Worm (Caenorhabditis elegans) whole organism, L4 larva: Measurements from ENCODE around the gene srsx-28.
A peak's percentile ranks its signal among the peaks of the same experiment; 100 is the strongest.

Experiments used
- F26F4.8 ChIP-seq: fragments of 200-800 bp; sonication (Bioruptor generic); conservative IDR thresholded peaks from 2 replicates; pipeline ENCODE4 v1.3.6; 2022; ENCODE audit warnings: missing genetic modification characterization, missing compliant biosample characterization
- F37D6.2 ChIP-seq: sonication (generic microtip); optimal IDR thresholded peaks from 2 replicates; lab custom pipeline; 2016; ENCODE audit warnings: mild to moderate bottlenecking, missing genetic modification characterization, missing compliant biosample characterization
- F44E2.7 ChIP-seq: fragments of 200-800 bp; sonication (Bioruptor generic); IDR thresholded peaks from 2 replicates; pipeline ENCODE4 v2.1.2; 2022; ENCODE audit warnings: missing genetic modification characterization, missing compliant biosample characterization
- T20F7.1 ChIP-seq: fragments of 200-800 bp; sonication (Bioruptor generic); optimal IDR thresholded peaks from 2 replicates; lab custom pipeline; 2018; ENCODE audit warnings: mild to moderate bottlenecking, missing genetic modification characterization, missing compliant biosample characterization
- T26A8.4 ChIP-seq: fragments of 200-800 bp; sonication (Bioruptor generic); IDR thresholded peaks from 2 replicates; pipeline ENCODE4 v1.3.6; 2022; ENCODE audit warnings: missing genetic modification characterization, missing compliant biosample characterization
- Y105C5A.15 ChIP-seq: fragments of 200-800 bp; sonication (Bioruptor generic); IDR thresholded peaks from 2 replicates; pipeline ENCODE4 v1.3.6; 2022; ENCODE audit warnings: missing genetic modification characterization, missing compliant biosample characterization
- Y75B8A.6 ChIP-seq: fragments of 200-800 bp; sonication (Bioruptor generic); IDR thresholded peaks from 2 replicates; pipeline ENCODE4 v1.3.6; 2022; ENCODE audit warnings: missing genetic modification reagents, missing genetic modification characterization, missing compliant biosample characterization
- ZK337.2 ChIP-seq: fragments of 200-800 bp; sonication (Bioruptor generic); IDR thresholded peaks from 2 replicates; pipeline ENCODE4 v1.3.6; 2022; ENCODE audit warnings: missing genetic modification reagents, missing genetic modification characterization, missing compliant biosample characterization
- ZK546.5 ChIP-seq, 2 experiments: sonication (generic microtip); optimal IDR thresholded peaks; 2 replicates each; lab custom pipeline; 2017; ENCODE audit warnings: missing biosample characterization in 2 of 2, missing genetic modification characterization in 2 of 2
- aha-1 ChIP-seq: fragments of 150-350 bp; peaks from one replicate; lab custom pipeline; 2014; ENCODE audit warnings: missing biosample characterization, missing genetic modification characterization
- ama-1 ChIP-seq: fragments of 150-350 bp; optimal IDR thresholded peaks from 2 replicates; lab custom pipeline; 2014; ENCODE audit warnings: inconsistent platforms, mixed read lengths
- arid-1 ChIP-seq: fragments of 200-800 bp; sonication (Bioruptor generic); conservative IDR thresholded peaks from 2 replicates; pipeline ENCODE4 v1.3.6; 2022; ENCODE audit warnings: missing genetic modification reagents, missing genetic modification characterization, missing compliant biosample characterization
- ceh-20 ChIP-seq: fragments of 200-800 bp; sonication (Bioruptor generic); IDR thresholded peaks from 2 replicates; pipeline ENCODE4 v1.3.6; 2022; ENCODE audit warnings: missing genetic modification reagents, missing genetic modification characterization, missing compliant biosample characterization
- ceh-44 ChIP-seq: fragments of 200-800 bp; sonication (Bioruptor generic); IDR thresholded peaks from 2 replicates; pipeline ENCODE4 v1.3.6; 2022; ENCODE audit warnings: missing genetic modification reagents, missing genetic modification characterization, missing compliant biosample characterization
- daf-16 ChIP-seq, 3 experiments: sonication (generic microtip); optimal IDR thresholded peaks; 2 replicates each; lab custom pipeline; 2016 to 2017; ENCODE audit warnings: missing genetic modification characterization in 3 of 3, missing genetic modification reagents in 3 of 3, mild to moderate bottlenecking in 2 of 3, missing compliant biosample characterization in 2 of 3, missing biosample characterization in 1 of 3, moderate library complexity in 1 of 3
- daf-8 ChIP-seq: fragments of 200-800 bp; sonication (Bioruptor generic); IDR thresholded peaks from 2 replicates; pipeline ENCODE4 v1.3.6; 2022; ENCODE audit warnings: missing genetic modification characterization, missing compliant biosample characterization
- dmd-6 ChIP-seq: fragments of 200-800 bp; sonication (Bioruptor generic); IDR thresholded peaks from 2 replicates; pipeline ENCODE4 v1.3.6; 2022; ENCODE audit warnings: missing genetic modification reagents, missing genetic modification characterization, missing compliant biosample characterization
- dpl-1 ChIP-seq: fragments of 150-350 bp; optimal IDR thresholded peaks from 2 replicates; lab custom pipeline; 2014; ENCODE audit warnings: missing biosample characterization, missing genetic modification reagents, missing genetic modification characterization
- dve-1 ChIP-seq: sonication (generic microtip); optimal IDR thresholded peaks from 2 replicates; lab custom pipeline; 2017; ENCODE audit warnings: antibody characterized with exemption, mild to moderate bottlenecking, missing genetic modification characterization, missing compliant biosample characterization; ENCODE audit not compliant: insufficient read depth
- egl-43 ChIP-seq: fragments of 200-800 bp; sonication (Bioruptor generic); IDR thresholded peaks from 2 replicates; pipeline ENCODE4 v1.3.6; 2022; ENCODE audit warnings: missing genetic modification reagents, missing genetic modification characterization, missing compliant biosample characterization
- fos-1 ChIP-seq: fragments of 150-350 bp; optimal IDR thresholded peaks from 2 replicates; lab custom pipeline; 2014; ENCODE audit warnings: missing biosample characterization, missing genetic modification characterization
- hif-1 ChIP-seq, 2 experiments: sonication (generic microtip); optimal IDR thresholded peaks; 2 replicates each; lab custom pipeline; 2016 to 2017; ENCODE audit warnings: missing compliant biosample characterization in 2 of 2, missing genetic modification characterization in 2 of 2, missing genetic modification reagents in 2 of 2, missing genotype in 2 of 2, mild to moderate bottlenecking in 1 of 2
- hlh-11 ChIP-seq: fragments of 200-800 bp; sonication (Bioruptor generic); optimal IDR thresholded peaks from 2 replicates; lab custom pipeline; 2018; ENCODE audit warnings: mild to moderate bottlenecking, missing genetic modification characterization, missing compliant biosample characterization
- lim-7 ChIP-seq: fragments of 200-800 bp; sonication (Bioruptor generic); IDR thresholded peaks from 2 replicates; pipeline ENCODE4 v1.3.6; 2022; ENCODE audit warnings: missing genetic modification characterization, missing compliant biosample characterization
- lin-1 ChIP-seq: fragments of 200-800 bp; sonication (Bioruptor generic); IDR thresholded peaks from 2 replicates; pipeline ENCODE4 v1.3.6; 2022; ENCODE audit warnings: missing genetic modification reagents, missing genetic modification characterization, missing compliant biosample characterization
- lin-15B ChIP-seq: fragments of 150-350 bp; sonication (generic microtip); optimal IDR thresholded peaks from 3 replicates; lab custom pipeline; 2014; ENCODE audit warnings: missing biosample characterization, missing genetic modification characterization
- lin-29 ChIP-seq: fragments of 200-800 bp; sonication (Bioruptor generic); IDR thresholded peaks from 2 replicates; pipeline ENCODE4 v1.3.6; 2022; ENCODE audit warnings: missing genetic modification reagents, missing genetic modification characterization, missing compliant biosample characterization
- lin-38 ChIP-seq: fragments of 200-800 bp; sonication (Bioruptor generic); IDR thresholded peaks from 2 replicates; pipeline ENCODE4 v1.3.6; 2022; ENCODE audit warnings: missing genetic modification reagents, missing genetic modification characterization, missing compliant biosample characterization
- lsy-2 ChIP-seq, 2 experiments: fragments of 150-350 bp in 1 of 2; sonication (generic microtip) in 1 of 2; optimal IDR thresholded peaks; 2 replicates each; lab custom pipeline; 2014 to 2017; ENCODE audit warnings: missing biosample characterization in 2 of 2, missing genetic modification characterization in 2 of 2
- madf-5 ChIP-seq, 2 experiments: fragments of 200-800 bp; sonication (Bioruptor generic); IDR thresholded peaks; 2 replicates each; pipeline ENCODE4 v1.3.6; 2022; ENCODE audit warnings: missing compliant biosample characterization in 2 of 2, missing genetic modification characterization in 2 of 2
- madf-9 ChIP-seq: fragments of 200-800 bp; sonication (Bioruptor generic); conservative IDR thresholded peaks from 2 replicates; pipeline ENCODE4 v1.3.6; 2022; ENCODE audit warnings: missing genetic modification reagents, missing genetic modification characterization, missing compliant biosample characterization
- mdt-29 ChIP-seq: fragments of 200-800 bp; sonication (Bioruptor generic); IDR thresholded peaks from 2 replicates; pipeline ENCODE4 v1.3.6; 2022; ENCODE audit warnings: missing genetic modification reagents, missing genetic modification characterization, missing compliant biosample characterization
- mes-2 ChIP-seq: sonication (generic microtip); optimal IDR thresholded peaks from 2 replicates; lab custom pipeline; 2016; ENCODE audit warnings: missing genotype, mild to moderate bottlenecking, missing genetic modification characterization, missing compliant biosample characterization; ENCODE audit not compliant: poor library complexity, severe bottlenecking
- nhr-10 ChIP-seq: fragments of 150-350 bp; optimal IDR thresholded peaks from 2 replicates; lab custom pipeline; 2014; ENCODE audit warnings: missing biosample characterization, missing genetic modification characterization
- nhr-111 ChIP-seq: fragments of 200-800 bp; sonication (Bioruptor generic); optimal IDR thresholded peaks from 2 replicates; lab custom pipeline; 2018; ENCODE audit warnings: mild to moderate bottlenecking, missing genetic modification characterization, missing compliant biosample characterization
- nhr-41 ChIP-seq: fragments of 200-800 bp; sonication (Bioruptor generic); IDR thresholded peaks from 2 replicates; pipeline ENCODE4 v1.3.6; 2022; ENCODE audit warnings: missing genetic modification reagents, missing genetic modification characterization, missing compliant biosample characterization
- nhr-42 ChIP-seq: fragments of 200-800 bp; sonication (Bioruptor generic); IDR thresholded peaks from 2 replicates; pipeline ENCODE4 v1.3.6; 2022; ENCODE audit warnings: missing genetic modification characterization, missing compliant biosample characterization
- nhr-6 ChIP-seq: fragments of 150-350 bp; optimal IDR thresholded peaks from 2 replicates; lab custom pipeline; 2014; ENCODE audit warnings: missing biosample characterization, missing genetic modification characterization
- nhr-77 ChIP-seq: fragments of 150-350 bp; optimal IDR thresholded peaks from 2 replicates; lab custom pipeline; 2014; ENCODE audit warnings: missing biosample characterization, missing genetic modification characterization
- rbr-2 ChIP-seq: sonication (generic microtip); optimal IDR thresholded peaks from 2 replicates; lab custom pipeline; 2016; ENCODE audit warnings: missing genotype, missing genetic modification characterization, missing compliant biosample characterization
- saeg-2 ChIP-seq: fragments of 200-800 bp; sonication (Bioruptor generic); IDR thresholded peaks from 2 replicates; pipeline ENCODE4 v1.3.6; 2022; ENCODE audit warnings: missing genetic modification reagents, missing genetic modification characterization, missing compliant biosample characterization
- sdz-12 ChIP-seq: fragments of 200-800 bp; sonication (Bioruptor generic); optimal IDR thresholded peaks from 2 replicates; lab custom pipeline; 2018; ENCODE audit warnings: mild to moderate bottlenecking, missing genetic modification characterization, missing compliant biosample characterization
- spr-1 ChIP-seq: sonication (generic microtip); optimal IDR thresholded peaks from 2 replicates; lab custom pipeline; 2016; ENCODE audit warnings: mild to moderate bottlenecking, missing genetic modification characterization, missing compliant biosample characterization
- spr-3 ChIP-seq: fragments of 200-800 bp; sonication (Bioruptor generic); optimal IDR thresholded peaks from 2 replicates; lab custom pipeline; 2018; ENCODE audit warnings: mild to moderate bottlenecking, missing genetic modification characterization, missing compliant biosample characterization
- tag-97 ChIP-seq: fragments of 200-800 bp; sonication (Bioruptor generic); IDR thresholded peaks from 2 replicates; pipeline ENCODE4 v1.3.6; 2022; ENCODE audit warnings: missing genetic modification characterization, missing compliant biosample characterization
- tra-1 ChIP-seq: fragments of 200-800 bp; sonication (Bioruptor generic); IDR thresholded peaks from 2 replicates; pipeline ENCODE4 v1.3.6; 2022; ENCODE audit warnings: missing genetic modification reagents, missing genetic modification characterization, missing compliant biosample characterization
- vab-7 ChIP-seq: fragments of 200-800 bp; sonication (Bioruptor generic); IDR thresholded peaks from 2 replicates; pipeline ENCODE4 v1.3.6; 2022; ENCODE audit warnings: missing genetic modification reagents, missing genetic modification characterization, missing compliant biosample characterization
- zag-1 ChIP-seq: fragments of 150-350 bp; optimal IDR thresholded peaks from 2 replicates; lab custom pipeline; 2014; ENCODE audit warnings: missing biosample characterization, missing genetic modification characterization
- zip-2 ChIP-seq: fragments of 150-350 bp; optimal IDR thresholded peaks from 2 replicates; lab custom pipeline; 2014; ENCODE audit warnings: missing biosample characterization, missing genetic modification characterization
- ztf-7 ChIP-seq: fragments of 150-350 bp; optimal IDR thresholded peaks from 2 replicates; lab custom pipeline; 2014; ENCODE audit warnings: missing biosample characterization, missing genetic modification characterization

Gene srsx-28

DNA sequence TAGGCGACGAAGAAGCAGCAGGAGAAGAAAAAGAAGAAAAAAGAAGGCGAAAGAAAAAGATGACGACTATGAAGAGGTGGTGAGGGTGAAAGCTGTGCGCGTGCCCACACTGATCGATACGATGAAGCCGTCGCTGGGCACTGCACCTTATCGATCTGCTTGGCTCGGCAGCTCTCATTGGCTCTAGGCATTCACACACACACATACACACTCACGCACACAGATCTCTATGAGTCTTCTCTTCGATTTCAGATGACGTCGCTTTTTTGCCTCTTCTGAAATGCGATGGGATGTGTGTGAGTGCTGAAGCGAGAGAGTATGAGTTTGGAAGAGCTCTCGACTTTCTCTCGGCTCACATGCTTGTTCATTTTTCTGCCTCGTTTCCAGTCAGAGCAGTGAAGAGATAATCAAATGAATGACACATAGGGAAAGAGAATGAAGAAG is 22.3 kb downstream of the srsx-28 start (continued):
- TF ChIP-seq T26A8.4 (GFP tag; lab: Robert Waterston, UW) (no peak), madf-5 (GFP tag; IDR thresholded peaks at IDR 0.05; lab: Robert Waterston, UW) (no peak), saeg-2 (0 out of 2 replicates have a peak, but pooled peaks have one; percentile 26), lin-1 (no peak), mes-2 (tag; lab: Kevin White, UChicago) (peak; percentile 34), aha-1 (peak; percentile 100), F44E2.7 (no peak), ceh-20 (GFP tag; lab: Robert Waterston, UW) (peak; percentile 58; the same call in 1 of the 2 replicates), arid-1 (GFP tag; lab: Robert Waterston, UW) (0 out of 2 replicates have a peak, but pooled peaks have one; percentile 31), lin-29 (GFP tag; lab: Robert Waterston, UW) (no peak), tag-97 (GFP tag; lab: Robert Waterston, UW) (no peak), nhr-42 (GFP tag; lab: Robert Waterston, UW) (0 out of 2 replicates have a peak, but pooled peaks have one; percentile 15), sdz-12 (GFP tag; lab: Kevin White, UChicago) (no peak), ceh-44 (GFP tag; lab: Robert Waterston, UW) (no peak), egl-43 (GFP tag; lab: Robert Waterston, UW) (peak; percentile 84), dpl-1 (no peak), spr-3 (no peak), rbr-2 (peak; percentile 89), F26F4.8 (no peak), T20F7.1 (no peak), zag-1 (tag; lab: Kevin White, UChicago) (peak; percentile 20), lsy-2 (tag; optimal IDR thresholded peaks at IDR 0.05; lab: Kevin White, UChicago) (peak; percentile 62 to 85), hlh-11 (peak; percentile 56), mdt-29 (GFP tag; lab: Robert Waterston, UW) (0 out of 2 replicates have a peak, but pooled peaks have one; percentile 25), lim-7 (GFP tag; lab: Robert Waterston, UW) (no peak), Y105C5A.15 (GFP tag; lab: Robert Waterston, UW) (no peak)

DNA sequence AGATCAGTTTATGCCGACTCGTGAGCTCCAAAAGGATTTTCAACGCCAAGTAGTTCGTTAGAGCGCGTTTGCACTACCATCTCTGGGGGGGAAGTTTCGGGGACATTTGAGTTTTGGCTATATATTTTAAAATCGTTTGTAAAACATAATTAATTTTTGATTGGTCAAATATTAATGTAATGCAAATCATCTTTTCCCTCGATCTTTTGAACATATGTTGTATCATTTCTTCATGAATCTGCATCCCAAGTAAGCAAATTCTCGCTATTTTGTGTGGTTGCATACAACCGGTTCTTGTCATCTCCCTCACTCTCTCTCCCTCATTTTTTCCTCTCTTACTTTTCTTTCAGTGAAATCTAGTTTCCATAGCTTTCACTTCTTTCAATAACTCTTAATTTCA is 25.8 kb downstream of the srsx-28 start:
- TF ChIP-seq nhr-41 (GFP tag; lab: Robert Waterston, UW) (no peak), nhr-10 (no peak), lin-15B (tag; lab: Kevin White, UChicago) (no peak), nhr-111 (no peak), egl-43 (GFP tag; lab: Robert Waterston, UW) (0 out of 2 replicates have a peak, but pooled peaks have one; percentile 25), nhr-77 (tag; lab: Kevin White, UChicago) (no peak), ama-1 (lab: Kevin White, UChicago) (no peak), rbr-2 (peak; percentile 63), fos-1 (tag; lab: Kevin White, UChicago) (no peak), dve-1 (tag; lab: Kevin White, UChicago) (peak; percentile 60), lin-29 (GFP tag; lab: Robert Waterston, UW) (no peak), tag-97 (GFP tag; lab: Robert Waterston, UW) (no peak), daf-16 (GFP tag; optimal IDR thresholded peaks at IDR 0.05; lab: Kevin White, UChicago) (no peak), daf-16 (tag; optimal IDR thresholded peaks at IDR 0.05; lab: Kevin White, UChicago) (peak; percentile 12), nhr-6 (tag; lab: Kevin White, UChicago) (no peak), ztf-7 (no peak), lin-38 (peak; percentile 93), ZK546.5 (tag; optimal IDR thresholded peaks at IDR 0.05; lab: Kevin White, UChicago) (no peak), daf-8 (GFP tag; lab: Robert Waterston, UW) (no peak), vab-7 (GFP tag; lab: Robert Waterston, UW) (no peak), ceh-20 (GFP tag; lab: Robert Waterston, UW) (no peak), dmd-6 (GFP tag; lab: Robert Waterston, UW) (peak; percentile 16; the same call in 1 of the 2 replicates), spr-3 (no peak), spr-1 (tag; lab: Kevin White, UChicago) (peak; percentile 14), Y75B8A.6 (GFP tag; lab: Robert Waterston, UW) (no peak), tra-1 (GFP tag; lab: Robert Waterston, UW) (no peak), ZK337.2 (GFP tag; lab: Robert Waterston, UW) (no peak), madf-9 (no peak), zip-2 (no peak), zag-1 (tag; lab: Kevin White, UChicago) (peak; percentile 32), hif-1 (tag; optimal IDR thresholded peaks at IDR 0.05; lab: Kevin White, UChicago) (peak in 1 of 2 experiments; percentile 72), F37D6.2 (no peak)
